Fruit fly (Drosophila melanogaster): Measurements from ENCODE around the gene mRpL17.

The mRpL17 gene

dm6 chr3L:271501-272249 lies 7.1 kb downstream of the mRpL17 start:
- TF ChIP-seq lz (GFP tag; optimal IDR thresholded peaks at IDR 0.05) (no peak), CG1621 (tag; optimal IDR thresholded peaks at IDR 0.05) (peak; percentile 52), CG6276 (GFP tag; optimal IDR thresholded peaks at IDR 0.05) (no peak), CG6854 (GFP tag; optimal IDR thresholded peaks at IDR 0.05) (peak; percentile 76), Sox15 (GFP tag; optimal IDR thresholded peaks at IDR 0.05) (no peak), fkh (GFP tag; optimal IDR thresholded peaks at IDR 0.05) (no peak), CG6792 (GFP tag; optimal IDR thresholded peaks at IDR 0.05) (no peak), CG34406 (GFP tag; optimal IDR thresholded peaks at IDR 0.05) (no peak), CG9139 (GFP tag; optimal IDR thresholded peaks at IDR 0.05) (peak; percentile 56), CG32006 (GFP tag; optimal IDR thresholded peaks at IDR 0.05) (no peak), cyc (GFP tag; optimal IDR thresholded peaks at IDR 0.05) (no peak), CG10631 (GFP tag; optimal IDR thresholded peaks at IDR 0.05) (no peak), Hr39 (GFP tag; optimal IDR thresholded peaks at IDR 0.05) (no peak), CG31627 (GFP tag; optimal IDR thresholded peaks at IDR 0.05) (no peak), CG11762 (GFP tag; optimal IDR thresholded peaks at IDR 0.05; ENCODE audit: insufficient read depth) (no peak), topi (GFP tag; optimal IDR thresholded peaks at IDR 0.05) (no peak), Lpt (GFP tag; optimal IDR thresholded peaks at IDR 0.05) (peak; percentile 38), vri (GFP tag; optimal IDR thresholded peaks at IDR 0.05) (peak; percentile 8), Hr4 (GFP tag; optimal IDR thresholded peaks at IDR 0.05) (no peak), CG8119 (GFP tag; IDR thresholded peaks at IDR 0.05) (peak; percentile 29; the same call in 1 of the 3 replicates), CG10669 (GFP tag; optimal IDR thresholded peaks at IDR 0.05) (no peak), CG11294 (GFP tag; IDR thresholded peaks at IDR 0.05) (no peak), Sox14 (GFP tag; optimal IDR thresholded peaks at IDR 0.05) (no peak), eg (GFP tag; IDR thresholded peaks at IDR 0.05) (peak; percentile 46; the same call in 2 of the 3 replicates), Met (GFP tag; optimal IDR thresholded peaks at IDR 0.05) (no peak), CG6163 (GFP tag; IDR thresholded peaks at IDR 0.05) (peak; percentile 47; the same call in 1 of the 3 replicates), dac (GFP tag; optimal IDR thresholded peaks at IDR 0.05) (no peak), pdm3 (GFP tag; optimal IDR thresholded peaks at IDR 0.05) (no peak), CG4318 (GFP tag; optimal IDR thresholded peaks at IDR 0.05) (no peak), Eip93F (GFP tag; optimal IDR thresholded peaks at IDR 0.05) (peak; percentile 17), Eip78C (GFP tag) (no peak), CG15336 (GFP tag; IDR thresholded peaks at IDR 0.05) (no peak), CG6808 (GFP tag; optimal IDR thresholded peaks at IDR 0.05) (no peak), CG11902 (GFP tag; optimal IDR thresholded peaks at IDR 0.05) (no peak), achi (GFP tag; optimal IDR thresholded peaks at IDR 0.05) (no peak), CG16779 (tag; optimal IDR thresholded peaks at IDR 0.05) (no peak), salr (GFP tag; optimal IDR thresholded peaks at IDR 0.05) (no peak), ss (GFP tag; optimal IDR thresholded peaks at IDR 0.05) (peak; percentile 2 to 8), svp (GFP tag) (peak; percentile 95), Eip75B (GFP tag; optimal IDR thresholded peaks at IDR 0.05) (no peak), CG7368 (GFP tag; optimal IDR thresholded peaks at IDR 0.05) (no peak), Hr38 (GFP tag; optimal IDR thresholded peaks at IDR 0.05) (no peak)

dm6 chr3L:273291-273690 lies 8.7 kb downstream of the mRpL17 start, which contains the start of gene CG32845:
TSS of gene CG32845 (minus strand) at chr3L:273391.
- TF ChIP-seq CG6854 (GFP tag; optimal IDR thresholded peaks at IDR 0.05) = no peak
- TF ChIP-seq topi (GFP tag; optimal IDR thresholded peaks at IDR 0.05) = no peak
- TF ChIP-seq Sox15 (GFP tag; optimal IDR thresholded peaks at IDR 0.05) = no peak
- no peak for TF ChIP-seq CG10669 (GFP tag; optimal IDR thresholded peaks at IDR 0.05)
- no peak for TF ChIP-seq Sox102F (GFP tag; optimal IDR thresholded peaks at IDR 0.05)
- TF ChIP-seq acj6 (GFP tag; optimal IDR thresholded peaks at IDR 0.05) = no peak
- no peak for TF ChIP-seq Blimp-1 (GFP tag; optimal IDR thresholded peaks at IDR 0.05)
- TF ChIP-seq dac (GFP tag; optimal IDR thresholded peaks at IDR 0.05) = no peak
- no peak for TF ChIP-seq CG32006 (GFP tag; optimal IDR thresholded peaks at IDR 0.05)
